Worm (Caenorhabditis elegans) whole organism, L1 larva: ENCODE data around the gene ceh-10.

Experiments used
- C04F5.9 ChIP-seq: sonication (generic microtip); optimal IDR thresholded peaks from 2 replicates; lab custom pipeline; 2016; ENCODE audit warnings: missing genetic modification characterization, missing compliant biosample characterization
- ama-1 ChIP-seq: fragments of 150-350 bp; optimal IDR thresholded peaks from 2 replicates; lab custom pipeline; 2014
- fos-1 ChIP-seq: fragments of 150-350 bp; optimal IDR thresholded peaks from 2 replicates; lab custom pipeline; 2014; ENCODE audit warnings: missing biosample characterization, missing genetic modification characterization
- lsy-2 ChIP-seq, 2 experiments: fragments of 150-350 bp; optimal IDR thresholded peaks; 2 replicates each; lab custom pipeline; 2014; ENCODE audit warnings: missing biosample characterization in 2 of 2, missing genetic modification characterization in 2 of 2
- nhr-76 ChIP-seq: sonication (generic microtip); optimal IDR thresholded peaks from 2 replicates; lab custom pipeline; 2017; ENCODE audit warnings: missing biosample characterization, missing genetic modification characterization
- skn-1 ChIP-seq: fragments of 150-350 bp; optimal IDR thresholded peaks from 2 replicates; lab custom pipeline; 2014; ENCODE audit warnings: missing biosample characterization, missing genetic modification characterization
- snpc-4 ChIP-seq: fragments of 150-350 bp; optimal IDR thresholded peaks from 2 replicates; lab custom pipeline; 2014; ENCODE audit warnings: missing biosample characterization, missing genetic modification characterization
- snu-23 ChIP-seq: sonication (generic microtip); optimal IDR thresholded peaks from 2 replicates; lab custom pipeline; 2016; ENCODE audit warnings: missing genetic modification characterization, missing compliant biosample characterization
- unc-62 ChIP-seq: fragments of 150-350 bp; optimal IDR thresholded peaks from 2 replicates; lab custom pipeline; 2014; ENCODE audit warnings: missing biosample characterization, missing genetic modification reagents, missing genetic modification characterization
- zip-4 ChIP-seq: fragments of 200-800 bp; sonication (Bioruptor generic); optimal IDR thresholded peaks from 2 replicates; lab custom pipeline; 2018; ENCODE audit warnings: mild to moderate bottlenecking, missing genetic modification characterization, moderate library complexity, missing compliant biosample characterization
- ztf-11 ChIP-seq, 2 experiments: sonication (generic microtip); optimal IDR thresholded peaks; 2 replicates each; lab custom pipeline; 2016 to 2017; ENCODE audit warnings: missing genetic modification characterization in 2 of 2, missing biosample characterization in 1 of 2, missing compliant biosample characterization in 1 of 2
- ztf-4 ChIP-seq: fragments of 150-350 bp; optimal IDR thresholded peaks from 2 replicates; lab custom pipeline; 2014; ENCODE audit warnings: missing biosample characterization, missing genetic modification characterization

DNA sequence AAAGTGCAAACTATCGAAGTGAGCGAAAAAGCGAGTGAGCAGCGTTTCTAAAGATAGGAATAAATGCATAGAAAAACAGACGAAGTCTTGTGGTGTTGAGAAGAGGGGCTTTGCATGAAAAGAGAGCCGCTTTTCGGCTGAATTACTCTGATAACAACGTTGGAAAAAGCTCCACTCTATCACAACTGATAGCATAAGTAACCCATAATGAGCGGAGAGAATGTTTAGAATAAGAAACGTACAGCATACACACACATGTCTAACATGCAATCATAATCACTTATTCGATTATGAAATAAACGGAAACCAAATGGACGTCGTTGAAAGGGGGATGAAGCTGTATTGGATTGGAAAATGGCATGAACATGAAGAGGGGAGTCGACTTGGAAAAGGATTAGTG lies 41.4 kb downstream of the ceh-10 start:
- TF ChIP-seq C04F5.9 (tag; lab: Kevin White, UChicago) (no peak), zip-4 (no peak), fos-1 (tag; lab: Kevin White, UChicago) (no peak), snpc-4 (tag; lab: Kevin White, UChicago) (no peak), snu-23 (GFP tag; lab: Kevin White, UChicago) (no peak), ama-1 (lab: Kevin White, UChicago) (peak; percentile 13), unc-62 (GFP tag; lab: Kevin White, UChicago) (no peak), lsy-2 (tag; optimal IDR thresholded peaks at IDR 0.05; lab: Kevin White, UChicago) (peak in 1 of 2 experiments; percentile 11), nhr-76 (tag; lab: Kevin White, UChicago) (no peak), ztf-11 (tag; optimal IDR thresholded peaks at IDR 0.05; lab: Kevin White, UChicago) (no peak), ztf-4 (tag; lab: Kevin White, UChicago) (no peak), skn-1 (tag; lab: Kevin White, UChicago) (no peak)
